Fruit fly (Drosophila melanogaster) whole organism, embryonic: ENCODE results near the gene pps.

ENCODE experiments used
- Atf6 ChIP-seq: fragments of 200-800 bp; sonication (Bioruptor generic); IDR thresholded peaks from 2 replicates; pipeline ENCODE4 v1.3.6; 2022; ENCODE audit warnings: missing biosample characterization, missing genetic modification characterization
- Bgb ChIP-seq: fragments of 200-800 bp; sonication (Bioruptor generic); IDR thresholded peaks from 2 replicates; pipeline ENCODE4 v1.3.6; 2022; ENCODE audit warnings: missing biosample characterization, missing genetic modification characterization; ENCODE audit not compliant: partially characterized antibody
- CG10321 ChIP-seq: fragments of 200-800 bp; sonication (Bioruptor generic); IDR thresholded peaks from 2 replicates; pipeline ENCODE4 v1.3.6; 2022; ENCODE audit warnings: missing biosample characterization, missing genetic modification characterization
- CG11695 ChIP-seq: fragments of 200-800 bp; sonication (Bioruptor generic); IDR thresholded peaks from 3 replicates; pipeline ENCODE4 v1.3.6; 2022; ENCODE audit warnings: missing biosample characterization, missing genetic modification characterization
- CG11723 ChIP-seq: fragments of 200-800 bp; sonication (Bioruptor generic); optimal IDR thresholded peaks from 2 replicates; lab custom pipeline; 2017; ENCODE audit warnings: missing biosample characterization, mild to moderate bottlenecking, missing genetic modification characterization
- CG12219 ChIP-seq: fragments of 200-800 bp; sonication (Bioruptor generic); optimal IDR thresholded peaks from 3 replicates; lab custom pipeline; 2018; ENCODE audit warnings: missing biosample characterization, mild to moderate bottlenecking, missing genetic modification characterization
- CG13287 ChIP-seq: fragments of 200-800 bp; sonication (Bioruptor generic); IDR thresholded peaks from 2 replicates; pipeline ENCODE4 v1.3.6; 2022; ENCODE audit warnings: missing biosample characterization, missing genetic modification characterization; ENCODE audit not compliant: partially characterized antibody
- CG15073 ChIP-seq: fragments of 200-800 bp; sonication (Bioruptor generic); optimal IDR thresholded peaks from 2 replicates; lab custom pipeline; 2016; ENCODE audit warnings: missing biosample characterization, missing genetic modification characterization
- CG16815 ChIP-seq: fragments of 200-800 bp; sonication (Bioruptor generic); optimal IDR thresholded peaks from 3 replicates; lab custom pipeline; 2017; ENCODE audit warnings: missing biosample characterization, mild to moderate bottlenecking, missing genetic modification characterization
- CG17186 ChIP-seq: fragments of 200-800 bp; sonication (Bioruptor generic); optimal IDR thresholded peaks from 3 replicates; lab custom pipeline; 2017; ENCODE audit warnings: missing biosample characterization, missing genetic modification reagents, missing genetic modification characterization
- CG17612 ChIP-seq: fragments of 200-800 bp; sonication (Bioruptor generic); IDR thresholded peaks from 2 replicates; pipeline ENCODE4 v1.3.6; 2022; ENCODE audit warnings: missing biosample characterization, missing genetic modification characterization
- CG18599 ChIP-seq: fragments of 200-800 bp; sonication (Bioruptor generic); optimal IDR thresholded peaks from 3 replicates; lab custom pipeline; 2017; ENCODE audit warnings: missing biosample characterization, missing genetic modification characterization, mild to moderate bottlenecking, moderate library complexity, missing genetic modification reagents
- CG2120 ChIP-seq: fragments of 200-800 bp; sonication (Bioruptor generic); optimal IDR thresholded peaks from 3 replicates; lab custom pipeline; 2016; ENCODE audit warnings: missing biosample characterization, missing genetic modification characterization
- CG2678 ChIP-seq: fragments of 200-800 bp; sonication (Bioruptor generic); optimal IDR thresholded peaks from 3 replicates; lab custom pipeline; 2019; ENCODE audit warnings: missing biosample characterization, mild to moderate bottlenecking, missing genetic modification characterization, moderate library complexity
- CG2875 ChIP-seq: fragments of 200-800 bp; sonication (Bioruptor generic); optimal IDR thresholded peaks from 2 replicates; lab custom pipeline; 2017; ENCODE audit warnings: missing biosample characterization, mild to moderate bottlenecking, missing genetic modification characterization, missing genetic modification reagents
- CG34224 ChIP-seq: fragments of 200-800 bp; sonication (Bioruptor generic); IDR thresholded peaks from 3 replicates; pipeline ENCODE4 v1.3.6; 2022; ENCODE audit warnings: missing biosample characterization, missing genetic modification characterization; ENCODE audit not compliant: partially characterized antibody
- CG43689 ChIP-seq: fragments of 200-800 bp; sonication (Bioruptor generic); IDR thresholded peaks from 2 replicates; pipeline ENCODE4 v1.3.6; 2022; ENCODE audit warnings: missing biosample characterization, missing genetic modification characterization
- CG4424 ChIP-seq: fragments of 200-800 bp; sonication (Bioruptor generic); optimal IDR thresholded peaks from 3 replicates; lab custom pipeline; 2016; ENCODE audit warnings: missing biosample characterization, missing genetic modification characterization
- CG6272 ChIP-seq: fragments of 200-800 bp; sonication (Bioruptor generic); IDR thresholded peaks from 2 replicates; pipeline ENCODE4 v1.3.6; 2022; ENCODE audit warnings: missing biosample characterization, missing genetic modification characterization
- CG7271 ChIP-seq: fragments of 200-800 bp; sonication (Bioruptor generic); optimal IDR thresholded peaks from 2 replicates; lab custom pipeline; 2018; ENCODE audit warnings: missing biosample characterization, mild to moderate bottlenecking, missing genetic modification characterization, moderate library complexity
- CG8089 ChIP-seq: fragments of 200-800 bp; sonication (Bioruptor generic); optimal IDR thresholded peaks from 3 replicates; lab custom pipeline; 2016; ENCODE audit warnings: missing biosample characterization, missing genetic modification characterization
- CHES-1-like ChIP-seq: fragments of 200-800 bp; sonication (Bioruptor generic); optimal IDR thresholded peaks from 2 replicates; lab custom pipeline; 2016; ENCODE audit warnings: missing biosample characterization, missing genetic modification characterization
- Camta ChIP-seq: fragments of 200-800 bp; sonication (Bioruptor generic); optimal IDR thresholded peaks from 2 replicates; lab custom pipeline; 2016; ENCODE audit warnings: missing biosample characterization, missing genetic modification characterization
- D19A ChIP-seq: fragments of 200-800 bp; optimal IDR thresholded peaks from 3 replicates; lab custom pipeline; 2019; ENCODE audit warnings: missing biosample characterization, mild to moderate bottlenecking, missing genetic modification characterization, moderate library complexity
- Dp ChIP-seq: fragments of 200-800 bp; sonication (Bioruptor generic); optimal IDR thresholded peaks from 2 replicates; lab custom pipeline; 2018; ENCODE audit warnings: missing biosample characterization, mild to moderate bottlenecking, missing genetic modification characterization, moderate library complexity
- Drgx ChIP-seq: fragments of 200-800 bp; sonication (Bioruptor generic); IDR thresholded peaks from 2 replicates; pipeline ENCODE4 v1.3.6; 2022; ENCODE audit warnings: missing biosample characterization, missing genetic modification characterization
- Fer1 ChIP-seq: fragments of 200-800 bp; sonication (Bioruptor generic); optimal IDR thresholded peaks from 2 replicates; lab custom pipeline; 2017; ENCODE audit warnings: missing biosample characterization, mild to moderate bottlenecking, missing genetic modification characterization
- HmgD ChIP-seq: fragments of 200-800 bp; sonication (Bioruptor generic); optimal IDR thresholded peaks from 3 replicates; lab custom pipeline; 2016; ENCODE audit warnings: missing biosample characterization, missing genetic modification characterization
- HmgZ ChIP-seq: fragments of 200-800 bp; sonication (Bioruptor generic); optimal IDR thresholded peaks from 2 replicates; lab custom pipeline; 2018; ENCODE audit warnings: missing biosample characterization, mild to moderate bottlenecking, missing genetic modification characterization
- NK7.1 ChIP-seq: fragments of 200-800 bp; sonication (Bioruptor generic); optimal IDR thresholded peaks from 3 replicates; lab custom pipeline; 2016; ENCODE audit warnings: missing biosample characterization, missing genetic modification characterization
- Nf-YC ChIP-seq: fragments of 200-800 bp; optimal IDR thresholded peaks from 3 replicates; lab custom pipeline; 2019; ENCODE audit warnings: missing biosample characterization, mild to moderate bottlenecking, missing genetic modification characterization, moderate library complexity
- Six4 ChIP-seq: fragments of 200-800 bp; sonication (Bioruptor generic); optimal IDR thresholded peaks from 2 replicates; lab custom pipeline; 2016; ENCODE audit warnings: missing biosample characterization, missing genetic modification characterization
- TFAM ChIP-seq: fragments of 200-800 bp; sonication (Bioruptor generic); optimal IDR thresholded peaks from 2 replicates; lab custom pipeline; 2017; ENCODE audit warnings: missing biosample characterization, missing genetic modification characterization, inconsistent platforms
- Usf ChIP-seq: fragments of 200-800 bp; sonication (Bioruptor generic); optimal IDR thresholded peaks from 2 replicates; lab custom pipeline; 2017; ENCODE audit warnings: missing genotype, missing biosample characterization, missing genetic modification characterization
- Xrp1 ChIP-seq: fragments of 200-800 bp; sonication (Bioruptor generic); IDR thresholded peaks from 2 replicates; pipeline ENCODE4 v1.3.6; 2022; ENCODE audit warnings: missing biosample characterization, missing genetic modification characterization
- ab ChIP-seq: fragments of 200-800 bp; sonication (Bioruptor generic); optimal IDR thresholded peaks from 2 replicates; lab custom pipeline; 2016; ENCODE audit warnings: missing biosample characterization, missing genetic modification characterization
- chinmo ChIP-seq: fragments of 200-800 bp; sonication (Bioruptor generic); IDR thresholded peaks from 4 replicates; pipeline ENCODE4 v1.3.6; 2022; ENCODE audit warnings: missing biosample characterization, missing genetic modification characterization; ENCODE audit not compliant: partially characterized antibody
- croc ChIP-seq: fragments of 200-800 bp; sonication (Bioruptor generic); conservative IDR thresholded peaks from 3 replicates; pipeline ENCODE4 v1.3.6; 2022; ENCODE audit warnings: missing biosample characterization, missing genetic modification characterization
- dpn ChIP-seq, 2 experiments: fragments of 200-800 bp; sonication (Bioruptor generic); optimal IDR thresholded peaks; 3 replicates each; lab custom pipeline; 2016; ENCODE audit warnings: missing biosample characterization in 2 of 2, missing genetic modification characterization in 2 of 2
- gcm2 ChIP-seq: fragments of 200-800 bp; sonication (Bioruptor generic); optimal IDR thresholded peaks from 2 replicates; lab custom pipeline; 2016; ENCODE audit warnings: missing biosample characterization, missing genetic modification characterization
- gt ChIP-seq: fragments of 200-800 bp; sonication (Bioruptor generic); IDR thresholded peaks from 2 replicates; pipeline ENCODE4 v1.3.6; 2022; ENCODE audit warnings: missing biosample characterization, missing genetic modification characterization
- jumu ChIP-seq: fragments of 200-800 bp; sonication (Bioruptor generic); optimal IDR thresholded peaks from 3 replicates; lab custom pipeline; 2016; ENCODE audit warnings: missing biosample characterization, missing genetic modification characterization
- luna ChIP-seq: fragments of 200-800 bp; sonication (Bioruptor generic); optimal IDR thresholded peaks from 2 replicates; lab custom pipeline; 2016; ENCODE audit warnings: missing biosample characterization, missing genetic modification characterization
- pfk ChIP-seq: fragments of 200-800 bp; sonication (Bioruptor generic); optimal IDR thresholded peaks from 2 replicates; lab custom pipeline; 2018; ENCODE audit warnings: missing biosample characterization, mild to moderate bottlenecking, missing genetic modification characterization, moderate library complexity
- repo ChIP-seq: fragments of 200-800 bp; sonication (Bioruptor generic); optimal IDR thresholded peaks from 2 replicates; lab custom pipeline; 2016; ENCODE audit warnings: missing biosample characterization, missing genetic modification characterization
- sens ChIP-seq: fragments of 200-800 bp; sonication (Bioruptor generic); peaks from one replicate; lab custom pipeline; 2016; ENCODE audit warnings: missing biosample characterization, missing genetic modification characterization
- sisA ChIP-seq: fragments of 200-800 bp; sonication (Bioruptor generic); IDR thresholded peaks from 2 replicates; pipeline ENCODE4 v1.3.6; 2022; ENCODE audit warnings: missing biosample characterization, missing genetic modification characterization
- sna ChIP-seq: fragments of 200-800 bp; sonication (Bioruptor generic); IDR thresholded peaks from 2 replicates; pipeline ENCODE4 v1.3.6; 2022; ENCODE audit warnings: missing biosample characterization, missing genetic modification characterization; ENCODE audit not compliant: partially characterized antibody
- sug ChIP-seq: fragments of 200-800 bp; optimal IDR thresholded peaks from 2 replicates; lab custom pipeline; 2019; ENCODE audit warnings: missing biosample characterization, mild to moderate bottlenecking, missing genetic modification characterization, moderate library complexity
- tio ChIP-seq: fragments of 200-800 bp; sonication (Bioruptor generic); optimal IDR thresholded peaks from 2 replicates; lab custom pipeline; 2017; ENCODE audit warnings: missing biosample characterization, missing genetic modification characterization, inconsistent platforms
- unpg ChIP-seq: fragments of 200-800 bp; sonication (Bioruptor generic); optimal IDR thresholded peaks from 3 replicates; lab custom pipeline; 2018; ENCODE audit warnings: missing biosample characterization, mild to moderate bottlenecking, missing genetic modification characterization, moderate library complexity

pps gene

dm6 chr3R:12398620-12399247, 14.9 kb upstream of the pps start, which contains the start of gene Cyp9f3 (continued):
- TF ChIP-seq CG12219 (GFP tag; lab: Kevin White, UChicago): no peak
- no peak for TF ChIP-seq CG16815 (GFP tag; lab: Kevin White, UChicago)
- no peak for TF ChIP-seq sna (GFP tag; lab: Robert Waterston, UW)
- no peak for TF ChIP-seq CG2678 (tag; lab: Kevin White, UChicago)
- no peak for TF ChIP-seq Xrp1 (GFP tag; lab: Robert Waterston, UW)
- TF ChIP-seq NK7.1 (GFP tag; lab: Kevin White, UChicago): no peak
- TF ChIP-seq chinmo: 0 out of 4 replicates have a peak, but pooled peaks have one; percentile 43
- no peak for TF ChIP-seq unpg (GFP tag; lab: Kevin White, UChicago)
- TF ChIP-seq jumu (GFP tag; lab: Kevin White, UChicago): no peak
- TF ChIP-seq CG15073: no peak
- TF ChIP-seq sisA (GFP tag; lab: Robert Waterston, UW): no peak
- no peak for TF ChIP-seq Fer1 (GFP tag; lab: Kevin White, UChicago)
- no peak for TF ChIP-seq gt (GFP tag; lab: Robert Waterston, UW)
- no peak for TF ChIP-seq Bgb
- no peak for TF ChIP-seq CG17186 (GFP tag; lab: Kevin White, UChicago)
- TF ChIP-seq Dp (GFP tag; lab: Kevin White, UChicago): no peak
- TF ChIP-seq CG17612: no peak
- TF ChIP-seq sug (tag; lab: Kevin White, UChicago): peak; percentile 2
- no peak for TF ChIP-seq CG11695
- peak; percentile 1 for TF ChIP-seq sens (GFP tag; lab: Kevin White, UChicago)
- no peak for TF ChIP-seq CG2875
- TF ChIP-seq Six4 (GFP tag; lab: Kevin White, UChicago): no peak
- no peak for TF ChIP-seq CG18599
- TF ChIP-seq dpn (GFP tag; optimal IDR thresholded peaks at IDR 0.05; lab: Kevin White, UChicago): no peak
- no peak for TF ChIP-seq CG43689 (GFP tag; lab: Robert Waterston, UW)
- no peak for TF ChIP-seq ab (GFP tag; lab: Kevin White, UChicago)
- no peak for TF ChIP-seq CG8089
- no peak for TF ChIP-seq pfk (GFP tag; lab: Kevin White, UChicago)
- peak; percentile 13 for TF ChIP-seq HmgZ (tag; lab: Kevin White, UChicago)
- no peak for TF ChIP-seq CG4424
- TF ChIP-seq repo (GFP tag; lab: Kevin White, UChicago): no peak
- peak; percentile 25; the same call in 1 of the 2 replicates for TF ChIP-seq CG13287 (GFP tag; lab: Robert Waterston, UW)
- TF ChIP-seq TFAM: no peak
- no peak for TF ChIP-seq CG10321 (GFP tag; lab: Robert Waterston, UW)
- TF ChIP-seq tio (GFP tag; lab: Kevin White, UChicago): no peak
- no peak for TF ChIP-seq CG11723 (GFP tag; lab: Kevin White, UChicago)
- TF ChIP-seq Atf6 (GFP tag; lab: Robert Waterston, UW): 0 out of 2 replicates have a peak, but pooled peaks have one; percentile 7
- no peak for TF ChIP-seq CG34224
- TF ChIP-seq CHES-1-like (GFP tag; lab: Kevin White, UChicago): no peak
- no peak for TF ChIP-seq CG2120 (GFP tag; lab: Kevin White, UChicago)
- no peak for TF ChIP-seq HmgD (GFP tag; lab: Kevin White, UChicago)
- no peak for TF ChIP-seq Camta (GFP tag; lab: Kevin White, UChicago)
- TF ChIP-seq Usf: no peak
- TF ChIP-seq CG7271 (tag; lab: Kevin White, UChicago): no peak
- no peak for TF ChIP-seq croc
- no peak for TF ChIP-seq gcm2 (GFP tag; lab: Kevin White, UChicago)
- TF ChIP-seq Nf-YC (tag; lab: Kevin White, UChicago): no peak
- TF ChIP-seq CG6272 (GFP tag; lab: Robert Waterston, UW): no peak
- no peak for TF ChIP-seq Drgx (GFP tag; lab: Robert Waterston, UW)
- no peak for TF ChIP-seq D19A (tag; lab: Kevin White, UChicago)
- TF ChIP-seq luna: no peak
